Worm (Caenorhabditis elegans) whole organism, young adult: ENCODE measurements around the gene W03A5.1.

Experiments
- Y95B8A.8 ChIP-seq: fragments of 200-800 bp; sonication (Bioruptor generic); IDR thresholded peaks from 2 replicates; pipeline ENCODE4 v1.3.6; 2022; ENCODE audit warnings: missing genetic modification reagents, missing genetic modification characterization, missing compliant biosample characterization
- attf-6 ChIP-seq: fragments of 200-800 bp; sonication (Bioruptor generic); IDR thresholded peaks from 2 replicates; pipeline ENCODE4 v1.3.6; 2022; ENCODE audit warnings: missing genetic modification reagents, missing genetic modification characterization, missing compliant biosample characterization
- bed-2 ChIP-seq: fragments of 200-800 bp; sonication (Bioruptor generic); IDR thresholded peaks from 2 replicates; pipeline ENCODE4 v1.3.6; 2022; ENCODE audit warnings: missing genetic modification reagents, missing genetic modification characterization, missing compliant biosample characterization
- dpff-1 ChIP-seq: sonication (generic microtip); optimal IDR thresholded peaks from 2 replicates; lab custom pipeline; 2017; ENCODE audit warnings: mild to moderate bottlenecking, missing genetic modification characterization, missing compliant biosample characterization
- dpl-1 ChIP-seq: fragments of 150-350 bp; optimal IDR thresholded peaks from 2 replicates; lab custom pipeline; 2014; ENCODE audit warnings: missing biosample characterization, missing genetic modification reagents, missing genetic modification characterization
- efl-1 ChIP-seq: fragments of 150-350 bp; optimal IDR thresholded peaks from 2 replicates; lab custom pipeline; 2014; ENCODE audit warnings: missing biosample characterization, missing genetic modification reagents, missing genetic modification characterization
- mes-4 ChIP-seq: sonication (generic microtip); optimal IDR thresholded peaks from 2 replicates; lab custom pipeline; 2016; ENCODE audit warnings: missing genotype, missing genetic modification characterization, missing compliant biosample characterization
- nfya-2 ChIP-seq: fragments of 200-800 bp; sonication (Bioruptor generic); IDR thresholded peaks from 2 replicates; pipeline ENCODE4 v1.3.6; 2022; ENCODE audit warnings: missing genetic modification reagents, missing genetic modification characterization, missing compliant biosample characterization
- pha-4 ChIP-seq: fragments of 150-350 bp; sonication (generic microtip); optimal IDR thresholded peaks from 2 replicates; lab custom pipeline; 2014; ENCODE audit warnings: missing biosample characterization, missing genetic modification reagents, missing genetic modification characterization
- snpc-3.4 ChIP-seq: sonication (generic microtip); optimal IDR thresholded peaks from 2 replicates; lab custom pipeline; 2017; ENCODE audit warnings: missing genetic modification characterization, mild to moderate bottlenecking, missing compliant biosample characterization, antibody characterized with exemption, moderate library complexity, missing genotype, missing genetic modification reagents
- snpc-4 ChIP-seq, 5 experiments: fragments of 150-350 bp in 1 of 5; sonication (generic microtip) in 4 of 5; optimal IDR thresholded peaks; 2 replicates each; lab custom pipeline; 2014 to 2018; ENCODE audit warnings: missing genetic modification characterization in 5 of 5, missing biosample characterization in 3 of 5, antibody characterized with exemption in 2 of 5, mild to moderate bottlenecking in 2 of 5, missing compliant biosample characterization in 2 of 5, missing genotype in 2 of 5, moderate library complexity in 2 of 5, missing genetic modification reagents in 1 of 5
- sptf-2 ChIP-seq: fragments of 200-800 bp; sonication (Bioruptor generic); optimal IDR thresholded peaks from 2 replicates; lab custom pipeline; 2018; ENCODE audit warnings: mild to moderate bottlenecking, missing genetic modification characterization, missing compliant biosample characterization
- unc-62 ChIP-seq: fragments of 150-350 bp; optimal IDR thresholded peaks from 2 replicates; lab custom pipeline; 2014; ENCODE audit warnings: missing biosample characterization, missing genetic modification reagents, missing genetic modification characterization
- zim-3 ChIP-seq: sonication (generic microtip); optimal IDR thresholded peaks from 2 replicates; lab custom pipeline; 2017; ENCODE audit warnings: mild to moderate bottlenecking, missing genetic modification characterization, moderate library complexity, missing compliant biosample characterization

- TF ChIP-seq pha-4 (tag; lab: Kevin White, UChicago) = no peak
- TF ChIP-seq snpc-4 (GFP tag; optimal IDR thresholded peaks at IDR 0.05; lab: Kevin White, UChicago) = no peak
- no peak for TF ChIP-seq snpc-4 (tag; optimal IDR thresholded peaks at IDR 0.05; lab: Kevin White, UChicago)
- TF ChIP-seq bed-2 (GFP tag; lab: Robert Waterston, UW) = no peak
- no peak for TF ChIP-seq dpl-1 (GFP tag; lab: Kevin White, UChicago)
- TF ChIP-seq dpff-1 (tag; lab: Kevin White, UChicago) = no peak
- no peak for TF ChIP-seq Y95B8A.8 (GFP tag; lab: Robert Waterston, UW)
- TF ChIP-seq attf-6 (GFP tag; lab: Robert Waterston, UW) = no peak
- no peak for TF ChIP-seq unc-62 (GFP tag; lab: Kevin White, UChicago)
- TF ChIP-seq zim-3 (tag; lab: Kevin White, UChicago) = no peak
- TF ChIP-seq nfya-2 (GFP tag; lab: Robert Waterston, UW) = no peak
- peak; percentile 31 for TF ChIP-seq efl-1 (GFP tag; lab: Kevin White, UChicago)
- no peak for TF ChIP-seq snpc-3.4 (tag; lab: Kevin White, UChicago)
- no peak for TF ChIP-seq sptf-2 (GFP tag; lab: Kevin White, UChicago)
- TF ChIP-seq mes-4 (tag; lab: Kevin White, UChicago) = no peak
Observed at ce11 chrIII:5405628-5406084, 2.0 kb upstream of the W03A5.1 start, which contains the start of the genes W03A5.2 and Y32H12A.8.
